Worm (Caenorhabditis elegans): Measurements from ENCODE around the gene oac-14.

DNA sequence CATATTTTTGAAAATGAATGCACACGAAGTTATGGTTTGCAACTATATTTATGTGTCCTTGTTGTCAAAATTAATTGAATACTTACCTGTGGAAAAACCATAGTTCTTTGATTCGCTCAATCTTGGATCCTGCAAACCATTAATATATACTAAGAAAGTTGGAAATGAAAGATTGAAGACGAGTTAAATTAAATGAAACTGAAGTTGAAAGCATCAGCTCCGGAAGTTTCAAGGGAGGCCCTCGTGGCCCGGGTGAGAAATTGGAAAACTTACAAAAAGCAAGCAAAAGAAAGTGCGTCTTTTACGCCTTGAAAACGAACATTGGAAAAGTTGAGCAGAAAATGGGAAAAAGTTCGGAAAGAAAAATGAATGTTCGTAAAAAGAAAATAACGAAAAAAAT, 8.7 kb downstream of the oac-14 start, which contains the start of gene unc-58:
- TF ChIP-seq him-1 (tag; optimal IDR thresholded peaks at IDR 0.05) = no peak
- no peak for TF ChIP-seq dao-5 (tag; optimal IDR thresholded peaks at IDR 0.05)
